Fruit fly (Drosophila melanogaster): ENCODE results near the gene alpha4GT1.

dm6 chr2L:3009438-3009837, 13.5 kb downstream of the alpha4GT1 start:
- no peak for TF ChIP-seq CG14655 (GFP tag; optimal IDR thresholded peaks at IDR 0.05)
- TF ChIP-seq EcR (GFP tag; optimal IDR thresholded peaks at IDR 0.05): no peak
- no peak for TF ChIP-seq CG12605 (GFP tag; IDR thresholded peaks at IDR 0.05)
- no peak for TF ChIP-seq gl (tag; optimal IDR thresholded peaks at IDR 0.05)
- TF ChIP-seq CG9948 (tag; optimal IDR thresholded peaks at IDR 0.05): no peak
- no peak for TF ChIP-seq D1 (tag; optimal IDR thresholded peaks at IDR 0.05)
- TF ChIP-seq Ets98B (GFP tag; IDR thresholded peaks at IDR 0.05): no peak
